Fruit fly (Drosophila melanogaster) whole organism, embryonic: Measurements from ENCODE around the gene chrb.

Experiments
- Ada2b ChIP-seq: fragments of 200-800 bp; sonication (Bioruptor generic); IDR thresholded peaks from 2 replicates; pipeline ENCODE4 v1.3.6; 2022; ENCODE audit warnings: missing biosample characterization, missing genetic modification characterization
- Atf6 ChIP-seq: fragments of 200-800 bp; sonication (Bioruptor generic); IDR thresholded peaks from 2 replicates; pipeline ENCODE4 v1.3.6; 2022; ENCODE audit warnings: missing biosample characterization, missing genetic modification characterization
- CG1024 ChIP-seq: fragments of 200-800 bp; sonication (Bioruptor generic); IDR thresholded peaks from 2 replicates; pipeline ENCODE4 v1.3.6; 2022; ENCODE audit warnings: missing biosample characterization, missing genetic modification characterization
- CG12219 ChIP-seq: fragments of 200-800 bp; sonication (Bioruptor generic); optimal IDR thresholded peaks from 3 replicates; lab custom pipeline; 2018; ENCODE audit warnings: missing biosample characterization, mild to moderate bottlenecking, missing genetic modification characterization
- CG14667 ChIP-seq: fragments of 200-800 bp; sonication (Bioruptor generic); IDR thresholded peaks from 2 replicates; pipeline ENCODE4 v1.3.6; 2022; ENCODE audit warnings: missing biosample characterization, missing genetic modification characterization
- CG14710 ChIP-seq: fragments of 200-800 bp; sonication (Bioruptor generic); optimal IDR thresholded peaks from 3 replicates; lab custom pipeline; 2019; ENCODE audit warnings: missing biosample characterization, mild to moderate bottlenecking, missing genetic modification characterization, moderate library complexity
- CG1529 ChIP-seq: fragments of 200-800 bp; sonication (Bioruptor generic); optimal IDR thresholded peaks from 3 replicates; lab custom pipeline; 2018; ENCODE audit warnings: missing biosample characterization, missing genetic modification characterization
- CG15514 ChIP-seq: fragments of 200-800 bp; sonication (Bioruptor generic); optimal IDR thresholded peaks from 3 replicates; lab custom pipeline; 2017; ENCODE audit warnings: missing biosample characterization, missing genetic modification characterization, mild to moderate bottlenecking, moderate library complexity, missing genetic modification reagents
- CG16813 ChIP-seq: fragments of 200-800 bp; sonication (Bioruptor generic); IDR thresholded peaks from 3 replicates; pipeline ENCODE4 v1.3.6; 2022; ENCODE audit warnings: missing biosample characterization, missing genetic modification characterization; ENCODE audit not compliant: partially characterized antibody
- CG17186 ChIP-seq: fragments of 200-800 bp; sonication (Bioruptor generic); optimal IDR thresholded peaks from 3 replicates; lab custom pipeline; 2017; ENCODE audit warnings: missing biosample characterization, missing genetic modification reagents, missing genetic modification characterization
- CG2120 ChIP-seq: fragments of 200-800 bp; sonication (Bioruptor generic); optimal IDR thresholded peaks from 3 replicates; lab custom pipeline; 2016; ENCODE audit warnings: missing biosample characterization, missing genetic modification characterization
- CG34376 ChIP-seq: fragments of 200-800 bp; sonication (Bioruptor generic); optimal IDR thresholded peaks from 2 replicates; lab custom pipeline; 2018; ENCODE audit warnings: missing biosample characterization, mild to moderate bottlenecking, missing genetic modification characterization
- CG4707 ChIP-seq: fragments of 200-800 bp; sonication (Bioruptor generic); optimal IDR thresholded peaks from 2 replicates; lab custom pipeline; 2018; ENCODE audit warnings: missing biosample characterization, mild to moderate bottlenecking, missing genetic modification characterization, moderate library complexity
- CG6813 ChIP-seq: fragments of 200-800 bp; sonication (Bioruptor generic); optimal IDR thresholded peaks from 2 replicates; lab custom pipeline; 2017; ENCODE audit warnings: missing biosample characterization, missing genetic modification characterization, mild to moderate bottlenecking, moderate library complexity, missing genetic modification reagents
- Dbx ChIP-seq: fragments of 200-800 bp; sonication (Bioruptor generic); IDR thresholded peaks from 3 replicates; pipeline ENCODE4 v1.3.6; 2022; ENCODE audit warnings: missing biosample characterization, missing genetic modification characterization
- Doc3 ChIP-seq: fragments of 200-800 bp; sonication (Bioruptor generic); IDR thresholded peaks from 3 replicates; pipeline ENCODE4 v1.3.6; 2022; ENCODE audit warnings: missing biosample characterization, missing genetic modification characterization; ENCODE audit not compliant: partially characterized antibody
- Dp ChIP-seq: fragments of 200-800 bp; sonication (Bioruptor generic); optimal IDR thresholded peaks from 2 replicates; lab custom pipeline; 2018; ENCODE audit warnings: missing biosample characterization, mild to moderate bottlenecking, missing genetic modification characterization, moderate library complexity
- ERR ChIP-seq: fragments of 200-800 bp; sonication (Bioruptor generic); optimal IDR thresholded peaks from 2 replicates; lab custom pipeline; 2016; ENCODE audit warnings: missing biosample characterization, missing genetic modification characterization
- HmgZ ChIP-seq: fragments of 200-800 bp; sonication (Bioruptor generic); optimal IDR thresholded peaks from 2 replicates; lab custom pipeline; 2018; ENCODE audit warnings: missing biosample characterization, mild to moderate bottlenecking, missing genetic modification characterization
- Kr ChIP-seq: fragments of 200-800 bp; sonication (Bioruptor generic); optimal IDR thresholded peaks from 2 replicates; lab custom pipeline; 2017; ENCODE audit warnings: missing biosample characterization, mild to moderate bottlenecking, missing genetic modification characterization
- Lhr ChIP-seq: fragments of 200-800 bp; sonication (Bioruptor generic); optimal IDR thresholded peaks from 3 replicates; lab custom pipeline; 2017; ENCODE audit warnings: mild to moderate bottlenecking, missing biosample characterization, missing genetic modification reagents, missing genetic modification characterization
- MTF-1 ChIP-seq: fragments of 200-800 bp; sonication (Bioruptor generic); optimal IDR thresholded peaks from 2 replicates; lab custom pipeline; 2018; ENCODE audit warnings: missing biosample characterization, mild to moderate bottlenecking, missing genetic modification characterization, borderline replicate concordance
- Nf-YB ChIP-seq: fragments of 200-800 bp; sonication (Bioruptor generic); optimal IDR thresholded peaks from 3 replicates; lab custom pipeline; 2019; ENCODE audit warnings: missing biosample characterization, mild to moderate bottlenecking, missing genetic modification characterization, moderate library complexity
- Opbp ChIP-seq: fragments of 200-800 bp; sonication (Bioruptor generic); IDR thresholded peaks from 3 replicates; pipeline ENCODE4 v1.3.6; 2022; ENCODE audit warnings: missing biosample characterization, missing genetic modification characterization; ENCODE audit not compliant: partially characterized antibody
- Ptx1 ChIP-seq: fragments of 200-800 bp; sonication (Bioruptor generic); IDR thresholded peaks from 2 replicates; pipeline ENCODE4 v1.3.6; 2022; ENCODE audit warnings: missing biosample characterization, missing genetic modification characterization
- Scr ChIP-seq: fragments of 200-800 bp; sonication (Bioruptor generic); IDR thresholded peaks from 2 replicates; pipeline ENCODE4 v1.3.6; 2022; ENCODE audit warnings: missing biosample characterization, missing genetic modification characterization; ENCODE audit not compliant: partially characterized antibody
- Side ChIP-seq: fragments of 200-800 bp; sonication (Bioruptor generic); optimal IDR thresholded peaks from 2 replicates; lab custom pipeline; 2016; ENCODE audit warnings: missing biosample characterization, missing genetic modification characterization
- Sox100B ChIP-seq: fragments of 200-800 bp; sonication (Bioruptor generic); optimal IDR thresholded peaks from 3 replicates; lab custom pipeline; 2018; ENCODE audit warnings: missing biosample characterization, mild to moderate bottlenecking, missing genetic modification characterization
- bab2 ChIP-seq: fragments of 200-800 bp; sonication (Bioruptor generic); optimal IDR thresholded peaks from 2 replicates; lab custom pipeline; 2016; ENCODE audit warnings: missing biosample characterization, missing genetic modification characterization
- bigmax ChIP-seq: fragments of 200-800 bp; sonication (Bioruptor generic); optimal IDR thresholded peaks from 2 replicates; lab custom pipeline; 2018; ENCODE audit warnings: missing biosample characterization, mild to moderate bottlenecking, missing genetic modification characterization
- cg ChIP-seq: fragments of 200-800 bp; sonication (Bioruptor generic); optimal IDR thresholded peaks from 3 replicates; lab custom pipeline; 2019; ENCODE audit warnings: missing biosample characterization, mild to moderate bottlenecking, missing genetic modification characterization, moderate library complexity
- chn ChIP-seq: fragments of 200-800 bp; sonication (Bioruptor generic); optimal IDR thresholded peaks from 2 replicates; lab custom pipeline; 2016; ENCODE audit warnings: missing biosample characterization, missing genetic modification characterization
- danr ChIP-seq: fragments of 200-800 bp; sonication (Bioruptor generic); IDR thresholded peaks from 2 replicates; pipeline ENCODE4 v1.3.6; 2022; ENCODE audit warnings: missing biosample characterization, missing genetic modification characterization
- fru ChIP-seq: fragments of >200 bp; optimal IDR thresholded peaks from 2 replicates; lab custom pipeline; 2017
- fu2 ChIP-seq: fragments of 200-800 bp; sonication (Bioruptor generic); optimal IDR thresholded peaks from 2 replicates; lab custom pipeline; 2016; ENCODE audit warnings: missing biosample characterization, missing genetic modification characterization
- gem ChIP-seq: fragments of 200-800 bp; sonication (Bioruptor generic); optimal IDR thresholded peaks from 2 replicates; lab custom pipeline; 2019; ENCODE audit warnings: missing biosample characterization, mild to moderate bottlenecking, missing genetic modification characterization, moderate library complexity
- gsb ChIP-seq: fragments of 200-800 bp; sonication (Bioruptor generic); IDR thresholded peaks from 2 replicates; pipeline ENCODE4 v1.3.6; 2022; ENCODE audit warnings: missing biosample characterization, missing genetic modification characterization
- knrl ChIP-seq: fragments of 200-800 bp; sonication (Bioruptor generic); IDR thresholded peaks from 3 replicates; pipeline ENCODE4 v1.3.6; 2022; ENCODE audit warnings: missing biosample characterization, missing genetic modification characterization; ENCODE audit not compliant: partially characterized antibody
- lola ChIP-seq, 3 experiments: fragments of >200 bp in 2 of 3; fragments of 200-800 bp in 1 of 3; sonication (Bioruptor generic) in 1 of 3; optimal IDR thresholded peaks; 2 replicates each; lab custom pipeline; 2017 to 2019; ENCODE audit warnings: missing biosample characterization in 3 of 3, missing genetic modification characterization in 3 of 3, mild to moderate bottlenecking in 1 of 3, moderate library complexity in 1 of 3
- mirr ChIP-seq: fragments of 200-800 bp; sonication (Bioruptor generic); optimal IDR thresholded peaks from 3 replicates; lab custom pipeline; 2018; ENCODE audit warnings: missing biosample characterization, mild to moderate bottlenecking, missing genetic modification characterization
- mld ChIP-seq: fragments of 200-800 bp; sonication (Bioruptor generic); IDR thresholded peaks from 3 replicates; pipeline ENCODE4 v1.3.6; 2022; ENCODE audit warnings: missing biosample characterization, missing genetic modification characterization; ENCODE audit not compliant: partially characterized antibody
- onecut ChIP-seq: fragments of 200-800 bp; sonication (Bioruptor generic); IDR thresholded peaks from 2 replicates; pipeline ENCODE4 v1.3.6; 2022; ENCODE audit warnings: missing biosample characterization, missing genetic modification characterization
- pita ChIP-seq: fragments of 200-800 bp; sonication (Bioruptor generic); optimal IDR thresholded peaks from 2 replicates; lab custom pipeline; 2017; ENCODE audit warnings: missing biosample characterization, mild to moderate bottlenecking, missing genetic modification characterization
- pzg ChIP-seq: fragments of 200-800 bp; sonication (Bioruptor generic); optimal IDR thresholded peaks from 3 replicates; lab custom pipeline; 2018; ENCODE audit warnings: missing biosample characterization, mild to moderate bottlenecking, missing genetic modification characterization, moderate library complexity
- ranshi ChIP-seq: fragments of 200-800 bp; sonication (Bioruptor generic); IDR thresholded peaks from 2 replicates; pipeline ENCODE4 v1.3.6; 2022; ENCODE audit warnings: missing biosample characterization, missing genetic modification characterization
- so ChIP-seq: fragments of 200-800 bp; sonication (Bioruptor generic); IDR thresholded peaks from 3 replicates; pipeline ENCODE4 v1.3.6; 2022; ENCODE audit warnings: missing biosample characterization, missing genetic modification characterization
- sug ChIP-seq: fragments of 200-800 bp; optimal IDR thresholded peaks from 2 replicates; lab custom pipeline; 2019; ENCODE audit warnings: missing biosample characterization, mild to moderate bottlenecking, missing genetic modification characterization, moderate library complexity
- trh ChIP-seq: fragments of 200-800 bp; sonication (Bioruptor generic); optimal IDR thresholded peaks from 2 replicates; lab custom pipeline; 2016; ENCODE audit warnings: missing biosample characterization, missing genetic modification characterization
- vvl ChIP-seq: fragments of 200-800 bp; sonication (Bioruptor generic); IDR thresholded peaks from 2 replicates; pipeline ENCODE4 v1.3.6; 2022; ENCODE audit warnings: missing biosample characterization, missing genetic modification characterization
- z ChIP-seq: fragments of 200-800 bp; sonication (Bioruptor generic); IDR thresholded peaks from 3 replicates; pipeline ENCODE4 v1.3.6; 2022; ENCODE audit warnings: missing biosample characterization, missing genetic modification characterization

Gene chrb

dm6 chr3L:11523286-11523685 lies 35.9 kb downstream of the chrb start (continued):
- peak; percentile 92 for TF ChIP-seq cg (GFP tag; lab: Kevin White, UChicago)
- no peak for TF ChIP-seq Atf6 (GFP tag; lab: Robert Waterston, UW)
- no peak for TF ChIP-seq gsb (GFP tag; lab: Robert Waterston, UW)
- TF ChIP-seq pita (GFP tag; lab: Kevin White, UChicago) = peak; percentile 36
- TF ChIP-seq pzg = peak; percentile 26
- TF ChIP-seq Ada2b (GFP tag; lab: Robert Waterston, UW) = no peak
- TF ChIP-seq so = peak; percentile 55; the same call in 1 of the 3 replicates
- no peak for TF ChIP-seq mirr
- no peak for TF ChIP-seq CG6813 (GFP tag; lab: Kevin White, UChicago)
- TF ChIP-seq danr (GFP tag; lab: Robert Waterston, UW) = no peak
- TF ChIP-seq fu2 (GFP tag; lab: Kevin White, UChicago) = no peak
- no peak for TF ChIP-seq CG1024 (GFP tag; lab: Robert Waterston, UW)
- TF ChIP-seq z (GFP tag; lab: Robert Waterston, UW) = no peak
- TF ChIP-seq bigmax (GFP tag; lab: Kevin White, UChicago) = no peak
- TF ChIP-seq CG15514 (GFP tag; lab: Kevin White, UChicago) = peak; percentile 98
- TF ChIP-seq ranshi (GFP tag; lab: Robert Waterston, UW) = no peak
- no peak for TF ChIP-seq CG1529 (GFP tag; lab: Kevin White, UChicago)
- no peak for TF ChIP-seq CG2120 (GFP tag; lab: Kevin White, UChicago)
- TF ChIP-seq CG14710 (tag; lab: Kevin White, UChicago) = peak; percentile 7
- no peak for TF ChIP-seq gem
- TF ChIP-seq sug (tag; lab: Kevin White, UChicago) = no peak
- TF ChIP-seq ERR (GFP tag; lab: Kevin White, UChicago) = no peak
- TF ChIP-seq Dp (GFP tag; lab: Kevin White, UChicago) = peak; percentile 19
- peak; percentile 38; the same call in 1 of the 3 replicates for TF ChIP-seq knrl (GFP tag; lab: Robert Waterston, UW)
- TF ChIP-seq CG14667 (GFP tag; lab: Robert Waterston, UW) = no peak
- no peak for TF ChIP-seq Doc3
- TF ChIP-seq Kr (GFP tag; lab: Kevin White, UChicago) = no peak
- TF ChIP-seq CG4707 (GFP tag; lab: Kevin White, UChicago) = no peak
- no peak for TF ChIP-seq Ptx1 (GFP tag; lab: Robert Waterston, UW)
- TF ChIP-seq Side = no peak
- no peak for TF ChIP-seq mld
- no peak for TF ChIP-seq bab2 (GFP tag; lab: Kevin White, UChicago)
- TF ChIP-seq HmgZ (tag; lab: Kevin White, UChicago) = peak; percentile 74
- 0 out of 2 replicates have a peak, but pooled peaks have one; percentile 33 for TF ChIP-seq Scr
- peak; percentile 15; the same call in 1 of the 3 replicates for TF ChIP-seq CG16813 (GFP tag; lab: Robert Waterston, UW)
- no peak for TF ChIP-seq CG17186
- peak; percentile 22 for TF ChIP-seq Lhr (GFP tag; lab: Kevin White, UChicago)
- peak; percentile 65 for TF ChIP-seq Opbp (GFP tag; lab: Robert Waterston, UW)
- TF ChIP-seq onecut = no peak
- no peak for TF ChIP-seq fru (lab: Kevin White, UChicago)
- no peak for TF ChIP-seq MTF-1 (GFP tag; lab: Kevin White, UChicago)
- no peak for TF ChIP-seq trh (GFP tag; lab: Kevin White, UChicago)
- no peak for TF ChIP-seq CG34376 (GFP tag; lab: Kevin White, UChicago)
- TF ChIP-seq Nf-YB (GFP tag; lab: Kevin White, UChicago) = no peak
- TF ChIP-seq Dbx (GFP tag; lab: Robert Waterston, UW) = peak; percentile 58; the same call in 1 of the 3 replicates
- TF ChIP-seq chn (GFP tag; lab: Kevin White, UChicago) = no peak
- no peak for TF ChIP-seq Sox100B (GFP tag; lab: Kevin White, UChicago)
- TF ChIP-seq vvl (GFP tag; lab: Robert Waterston, UW) = peak; percentile 28; the same call in 1 of the 2 replicates
- no peak for TF ChIP-seq CG12219
- TF ChIP-seq lola (GFP tag; optimal IDR thresholded peaks at IDR 0.05; lab: Kevin White, UChicago) = peak in 1 of 3 experiments; percentile 63
